Worm (Caenorhabditis elegans): ENCODE measurements around the gene srh-258.

DNA sequence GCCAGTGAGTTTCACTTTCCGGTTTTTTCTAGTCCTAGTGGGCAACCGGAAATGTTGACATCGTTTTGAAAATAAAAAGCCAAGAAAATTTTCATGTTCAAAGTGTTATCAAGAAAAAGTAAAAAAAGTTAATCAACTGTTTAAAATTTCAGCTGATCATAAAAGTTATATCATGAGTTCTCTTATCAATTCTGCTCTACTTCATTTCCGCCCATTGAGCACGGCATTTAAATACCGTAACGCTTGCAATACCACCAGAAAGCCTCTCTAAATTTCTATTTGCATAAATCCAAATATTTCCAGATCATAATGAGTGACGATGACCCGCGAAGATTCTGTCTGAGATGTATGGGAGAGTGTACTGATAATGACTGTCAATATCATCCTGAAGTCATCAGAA, 39.7 kb downstream of the srh-258 start, which contains the start of gene T26H5.9:
- TF ChIP-seq nhr-28 (tag; optimal IDR thresholded peaks at IDR 0.05) = no peak
- TF ChIP-seq ztf-4 (tag; optimal IDR thresholded peaks at IDR 0.05) = no peak
- no peak for TF ChIP-seq dpl-1 (GFP tag; optimal IDR thresholded peaks at IDR 0.05)
- no peak for TF ChIP-seq unc-62 (GFP tag; optimal IDR thresholded peaks at IDR 0.05)
- no peak for TF ChIP-seq aly-2 (tag; optimal IDR thresholded peaks at IDR 0.05)
- TF ChIP-seq mep-1 (tag; optimal IDR thresholded peaks at IDR 0.05) = no peak
- no peak for TF ChIP-seq lin-15B (tag; optimal IDR thresholded peaks at IDR 0.05)
- no peak for TF ChIP-seq nhr-71 (tag; optimal IDR thresholded peaks at IDR 0.05)
- no peak for TF ChIP-seq nhr-237 (tag; optimal IDR thresholded peaks at IDR 0.05)
- TF ChIP-seq nhr-77 (tag; optimal IDR thresholded peaks at IDR 0.05) = no peak
- TF ChIP-seq tlp-1 (tag; optimal IDR thresholded peaks at IDR 0.05) = no peak
- no peak for TF ChIP-seq unc-30 (tag; optimal IDR thresholded peaks at IDR 0.05)
